Worm (Caenorhabditis elegans) whole organism, mixed stage, embryonic: ENCODE results near the gene ccdc-55.

Source experiments
- ham-2 ChIP-seq: fragments of 200-800 bp; sonication (Bioruptor generic); optimal IDR thresholded peaks from 2 replicates; lab custom pipeline; 2018; ENCODE audit warnings: mild to moderate bottlenecking, missing genetic modification characterization, missing compliant biosample characterization
- lin-13 ChIP-seq: fragments of 150-350 bp; optimal IDR thresholded peaks from 2 replicates; lab custom pipeline; 2014; ENCODE audit warnings: missing biosample characterization, missing genetic modification characterization
- snpc-4 ChIP-seq: fragments of 150-350 bp; optimal IDR thresholded peaks from 2 replicates; lab custom pipeline; 2014; ENCODE audit warnings: missing biosample characterization, missing genetic modification characterization

ce11 chrIII:4134059-4134458 lies 34.5 kb downstream of the ccdc-55 start:
- TF ChIP-seq snpc-4 (tag; lab: Kevin White, UChicago) = no peak
- TF ChIP-seq ham-2 (GFP tag; lab: Kevin White, UChicago) = no peak
- TF ChIP-seq lin-13 (tag; lab: Kevin White, UChicago) = no peak
